Worm (Caenorhabditis elegans) whole organism, L1 larva: ENCODE measurements around the gene math-31.

Experiments used
- aha-1 ChIP-seq: fragments of 150-350 bp; optimal IDR thresholded peaks from 2 replicates; lab custom pipeline; 2014; ENCODE audit warnings: missing biosample characterization, missing genetic modification characterization
- alr-1 ChIP-seq: fragments of 200-800 bp; sonication (Bioruptor generic); optimal IDR thresholded peaks from 2 replicates; lab custom pipeline; 2018; ENCODE audit warnings: borderline replicate concordance, mild to moderate bottlenecking, missing genetic modification characterization, missing compliant biosample characterization
- blmp-1 ChIP-seq: fragments of 150-350 bp; optimal IDR thresholded peaks from 2 replicates; lab custom pipeline; 2014; ENCODE audit warnings: missing biosample characterization, missing genetic modification characterization
- dpl-1 ChIP-seq, 3 experiments: fragments of 150-350 bp in 2 of 3; sonication (generic microtip) in 1 of 3; optimal IDR thresholded peaks; 2 replicates each; lab custom pipeline; 2014 to 2017; ENCODE audit warnings: missing biosample characterization in 3 of 3, missing genetic modification characterization in 3 of 3, missing genetic modification reagents in 3 of 3
- dsc-1 ChIP-seq: sonication (generic microtip); optimal IDR thresholded peaks from 2 replicates; lab custom pipeline; 2016; ENCODE audit warnings: mild to moderate bottlenecking, missing genetic modification characterization, missing compliant biosample characterization
- efl-1 ChIP-seq, 4 experiments: fragments of 150-350 bp; optimal IDR thresholded peaks in 3 of 4; peaks in 1 of 4; 1 replicate in 1 of 4; 2 replicates in 3 of 4; lab custom pipeline; 2014; ENCODE audit warnings: missing biosample characterization in 2 of 4, missing genetic modification characterization in 2 of 4, missing genetic modification reagents in 2 of 4
- egl-13 ChIP-seq: sonication (generic microtip); optimal IDR thresholded peaks from 2 replicates; lab custom pipeline; 2016; ENCODE audit warnings: missing genotype, missing genetic modification reagents, missing genetic modification characterization, missing compliant biosample characterization
- egl-27 ChIP-seq, 2 experiments: fragments of 150-350 bp in 1 of 2; sonication (generic microtip); optimal IDR thresholded peaks; 3 replicates each; lab custom pipeline; 2017 to 2018; ENCODE audit warnings: missing biosample characterization in 2 of 2, missing genetic modification characterization in 2 of 2, missing genetic modification reagents in 2 of 2
- ets-5 ChIP-seq: fragments of 200-800 bp; sonication (Bioruptor generic); IDR thresholded peaks from 2 replicates; pipeline ENCODE4 v1.3.6; 2022; ENCODE audit warnings: missing genetic modification characterization, missing compliant biosample characterization
- fkh-10 ChIP-seq: sonication (generic microtip); optimal IDR thresholded peaks from 2 replicates; lab custom pipeline; 2017; ENCODE audit warnings: missing biosample characterization, missing genetic modification reagents, missing genetic modification characterization
- fkh-4 ChIP-seq: sonication (generic microtip); optimal IDR thresholded peaks from 2 replicates; lab custom pipeline; 2016; ENCODE audit warnings: missing compliant biosample characterization, missing genetic modification characterization, borderline replicate concordance
- grh-1 ChIP-seq: fragments of 200-800 bp; sonication (Bioruptor generic); IDR thresholded peaks from 2 replicates; pipeline ENCODE4 v1.3.6; 2022; ENCODE audit warnings: missing genetic modification reagents, missing genetic modification characterization, missing compliant biosample characterization
- hlh-17 ChIP-seq: fragments of 200-800 bp; sonication (Bioruptor generic); optimal IDR thresholded peaks from 2 replicates; lab custom pipeline; 2018; ENCODE audit warnings: missing genetic modification characterization, mild to moderate bottlenecking, missing compliant biosample characterization, moderate library complexity, borderline replicate concordance
- hpl-2 ChIP-seq: fragments of 150-350 bp; optimal IDR thresholded peaks from 2 replicates; lab custom pipeline; 2014; ENCODE audit warnings: missing biosample characterization, missing genetic modification reagents, missing genetic modification characterization
- irx-1 ChIP-seq: sonication (generic microtip); optimal IDR thresholded peaks from 2 replicates; lab custom pipeline; 2016; ENCODE audit warnings: missing genetic modification characterization, missing compliant biosample characterization
- isw-1 ChIP-seq: fragments of 200-800 bp; sonication (Bioruptor generic); IDR thresholded peaks from 2 replicates; pipeline ENCODE4 v1.3.6; 2022; ENCODE audit warnings: missing genetic modification characterization, missing compliant biosample characterization
- lin-14 ChIP-seq: fragments of 200-800 bp; sonication (Bioruptor generic); optimal IDR thresholded peaks from 2 replicates; lab custom pipeline; 2018; ENCODE audit warnings: mild to moderate bottlenecking, missing genetic modification characterization, moderate library complexity, missing compliant biosample characterization
- lin-35 ChIP-seq, 2 experiments: fragments of 150-350 bp; optimal IDR thresholded peaks; 2 replicates each; lab custom pipeline; 2014; ENCODE audit warnings: missing biosample characterization in 2 of 2, missing genetic modification characterization in 2 of 2, missing genetic modification reagents in 2 of 2
- lin-39 ChIP-seq: fragments of 150-350 bp; optimal IDR thresholded peaks from 2 replicates; lab custom pipeline; 2014; ENCODE audit warnings: missing biosample characterization, missing genetic modification reagents, missing genetic modification characterization
- lir-3 ChIP-seq: sonication (generic microtip); optimal IDR thresholded peaks from 2 replicates; lab custom pipeline; 2016; ENCODE audit warnings: mild to moderate bottlenecking, missing genetic modification characterization, moderate library complexity, missing compliant biosample characterization; ENCODE audit not compliant: poor library complexity
- nhr-47 ChIP-seq: sonication (generic microtip); optimal IDR thresholded peaks from 2 replicates; lab custom pipeline; 2016; ENCODE audit warnings: mild to moderate bottlenecking, missing genetic modification characterization, moderate library complexity, missing compliant biosample characterization
- nhr-77 ChIP-seq: fragments of 150-350 bp; optimal IDR thresholded peaks from 2 replicates; lab custom pipeline; 2014; ENCODE audit warnings: missing biosample characterization, missing genetic modification characterization
- nhr-84 ChIP-seq: sonication (generic microtip); optimal IDR thresholded peaks from 2 replicates; lab custom pipeline; 2017; ENCODE audit warnings: missing biosample characterization, missing genetic modification characterization
- nhr-85 ChIP-seq: sonication (generic microtip); peaks from one replicate; lab custom pipeline; 2016; ENCODE audit warnings: missing genetic modification characterization, inconsistent platforms, missing compliant biosample characterization
- pax-3 ChIP-seq: fragments of 200-800 bp; sonication (Bioruptor generic); optimal IDR thresholded peaks from 2 replicates; lab custom pipeline; 2018; ENCODE audit warnings: mild to moderate bottlenecking, missing genetic modification characterization, moderate library complexity, missing compliant biosample characterization
- sptf-1 ChIP-seq: fragments of 150-350 bp; optimal IDR thresholded peaks from 2 replicates; lab custom pipeline; 2014; ENCODE audit warnings: missing biosample characterization, missing genetic modification characterization
- sup-37 ChIP-seq: fragments of 200-800 bp; sonication (Bioruptor generic); optimal IDR thresholded peaks from 2 replicates; lab custom pipeline; 2018; ENCODE audit warnings: mild to moderate bottlenecking, missing genetic modification characterization, missing compliant biosample characterization
- tlp-1 ChIP-seq: fragments of 150-350 bp; optimal IDR thresholded peaks from 2 replicates; lab custom pipeline; 2014; ENCODE audit warnings: missing biosample characterization, missing genetic modification characterization
- zag-1 ChIP-seq: fragments of 150-350 bp; optimal IDR thresholded peaks from 2 replicates; lab custom pipeline; 2014; ENCODE audit warnings: missing biosample characterization, missing genetic modification characterization
- zip-4 ChIP-seq: fragments of 200-800 bp; sonication (Bioruptor generic); optimal IDR thresholded peaks from 2 replicates; lab custom pipeline; 2018; ENCODE audit warnings: mild to moderate bottlenecking, missing genetic modification characterization, moderate library complexity, missing compliant biosample characterization
- ztf-11 ChIP-seq, 2 experiments: sonication (generic microtip); optimal IDR thresholded peaks; 2 replicates each; lab custom pipeline; 2016 to 2017; ENCODE audit warnings: missing genetic modification characterization in 2 of 2, missing biosample characterization in 1 of 2, missing compliant biosample characterization in 1 of 2

The math-31 gene

ce11 chrII:1890682-1891081 is 22.0 kb downstream of the math-31 start, which contains the start of gene math-9:
Gene math-9 (minus strand): TSS chrII:1890782.
- TF ChIP-seq efl-1 (optimal IDR thresholded peaks at IDR 0.05; lab: Kevin White, UChicago): no peak
- TF ChIP-seq efl-1 (GFP tag; optimal IDR thresholded peaks at IDR 0.05 in 1 of 2; lab: Kevin White, UChicago): peak in 1 of 2 experiments; percentile 45
- TF ChIP-seq tlp-1: no peak

- TF ChIP-seq hlh-17 (GFP tag; lab: Kevin White, UChicago): no peak
- TF ChIP-seq nhr-85 (tag; lab: Kevin White, UChicago): no peak
- TF ChIP-seq blmp-1 (tag; lab: Kevin White, UChicago): no peak
- no peak for TF ChIP-seq isw-1 (GFP tag; lab: Robert Waterston, UW)
- no peak for TF ChIP-seq lir-3 (tag; lab: Kevin White, UChicago)
- TF ChIP-seq ztf-11 (tag; optimal IDR thresholded peaks at IDR 0.05; lab: Kevin White, UChicago): no peak
- TF ChIP-seq lin-35 (GFP tag; optimal IDR thresholded peaks at IDR 0.05; lab: Kevin White, UChicago): no peak
- TF ChIP-seq, all 84 proteins: peak for 0
Measured at ce11 chrII:1889071-1889470, 23.6 kb downstream of the math-31 start, which contains the start of gene math-8. Gene math-8 (minus strand): TSS chrII:1889171.

ce11 chrII:1886379-1886778 is 26.3 kb downstream of the math-31 start, which contains the start of gene math-7:
Gene math-7 (minus strand): TSS chrII:1886479.
- TF ChIP-seq ets-5 (GFP tag; lab: Robert Waterston, UW) (no peak), zip-4 (no peak), fkh-10 (GFP tag; lab: Kevin White, UChicago) (no peak)

ce11 chrII:1884635-1885034 is 28.0 kb downstream of the math-31 start, which contains the start of gene math-6:
Gene math-6 (minus strand): TSS chrII:1884735.
- TF ChIP-seq sup-37 (GFP tag; lab: Kevin White, UChicago) (no peak), zag-1 (tag; lab: Kevin White, UChicago) (no peak), pax-3 (tag; lab: Kevin White, UChicago) (no peak), nhr-47 (tag; lab: Kevin White, UChicago) (no peak), egl-13 (tag; lab: Kevin White, UChicago) (no peak), lin-39 (no peak)

- no peak for TF ChIP-seq dpl-1 (GFP tag; optimal IDR thresholded peaks at IDR 0.05; lab: Kevin White, UChicago)
- no peak for TF ChIP-seq dsc-1
- TF ChIP-seq lin-14: no peak
- TF ChIP-seq nhr-84 (tag; lab: Kevin White, UChicago): no peak
- TF ChIP-seq tlp-1: no peak
- TF ChIP-seq isw-1 (GFP tag; lab: Robert Waterston, UW): no peak
- TF ChIP-seq irx-1 (tag; lab: Kevin White, UChicago): no peak
- TF ChIP-seq sptf-1 (tag; lab: Kevin White, UChicago): no peak
- no peak for TF ChIP-seq fkh-4 (tag; lab: Kevin White, UChicago)
- no peak for TF ChIP-seq alr-1 (tag; lab: Kevin White, UChicago)
- TF ChIP-seq lin-39: no peak
- no peak for TF ChIP-seq egl-27 (tag; optimal IDR thresholded peaks at IDR 0.05; lab: Kevin White, UChicago)
- no peak for TF ChIP-seq nhr-77 (tag; lab: Kevin White, UChicago)
- TF ChIP-seq hpl-2 (GFP tag; lab: Kevin White, UChicago): no peak
- TF ChIP-seq zag-1 (tag; lab: Kevin White, UChicago): no peak
- no peak for TF ChIP-seq aha-1 (tag; lab: Kevin White, UChicago)
- no peak for TF ChIP-seq grh-1 (GFP tag; lab: Robert Waterston, UW)
Measured at ce11 chrII:1882705-1883104, 29.9 kb downstream of the math-31 start, which contains the start of gene math-5. Gene math-5 (minus strand): TSS chrII:1882805.
